Worm (Caenorhabditis elegans): ENCODE data around the gene abhd-3.1.

DNA sequence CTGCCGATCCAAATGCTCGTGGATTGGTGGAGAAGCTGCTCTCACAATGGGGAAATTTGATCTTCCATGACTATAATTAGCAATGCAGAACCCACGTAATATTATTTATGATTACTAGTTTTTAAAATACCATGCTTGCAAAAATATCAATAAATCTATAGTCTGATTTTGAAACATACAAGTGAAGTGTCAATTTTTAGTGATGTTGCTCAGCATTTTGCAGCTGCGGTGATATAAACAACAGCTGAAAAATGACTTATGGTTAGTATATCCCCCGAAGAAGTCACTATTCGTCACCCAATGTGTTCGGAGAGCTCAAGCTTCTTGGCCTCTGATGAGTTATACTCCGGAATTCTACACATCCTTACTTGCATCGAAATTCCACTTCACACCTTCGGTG is 3.5 kb downstream of the abhd-3.1 start, which contains the start of gene srh-172:
- no peak for TF ChIP-seq zfh-2 (GFP tag; conservative IDR thresholded peaks at IDR 0.05)
- TF ChIP-seq C17E4.6 (GFP tag; IDR thresholded peaks at IDR 0.05): no peak

All from whole organism, young adult.